Worm (Caenorhabditis elegans): ENCODE data around the gene srx-110.

The srx-110 gene

DNA sequence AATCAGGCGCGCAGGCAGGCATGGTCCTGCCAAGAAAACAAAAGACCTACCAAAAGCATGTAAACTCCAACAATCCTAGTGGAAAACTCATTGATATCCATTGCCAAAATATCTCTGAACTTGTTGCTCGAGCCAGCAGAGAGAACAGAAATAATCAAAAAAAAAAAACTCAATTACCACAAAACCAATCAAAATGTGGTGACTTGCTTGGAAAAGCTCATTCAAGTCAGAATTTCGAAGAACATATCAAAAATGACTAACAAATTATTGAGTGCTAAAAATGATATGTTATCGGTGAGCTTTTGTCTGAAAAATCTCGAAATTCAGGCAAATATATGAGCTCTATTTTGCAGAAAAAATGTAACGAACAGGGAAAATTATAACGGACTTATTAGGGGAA, 8.1 kb upstream of the srx-110 start, which contains the start of gene srx-105:
TSS of gene srx-105 (minus strand) at position 101 of the 400 bp plus-strand sequence.
- TF ChIP-seq ceh-19 (GFP tag; optimal IDR thresholded peaks at IDR 0.05), result no peak
- TF ChIP-seq pha-2 (tag; optimal IDR thresholded peaks at IDR 0.05), result no peak
- no peak for TF ChIP-seq fkh-6 (tag; optimal IDR thresholded peaks at IDR 0.05)
- no peak for TF ChIP-seq ceh-45 (GFP tag; IDR thresholded peaks at IDR 0.05)
- TF ChIP-seq tbx-2 (tag; optimal IDR thresholded peaks at IDR 0.05), result no peak
- TF ChIP-seq nfya-1 (tag; optimal IDR thresholded peaks at IDR 0.05), result no peak
- TF ChIP-seq ceh-30 (tag; optimal IDR thresholded peaks at IDR 0.05), result no peak
- TF ChIP-seq hlh-13 (GFP tag; optimal IDR thresholded peaks at IDR 0.05), result no peak
- TF ChIP-seq C38D4.7 (GFP tag; optimal IDR thresholded peaks at IDR 0.05), result no peak
- TF ChIP-seq K02D7.2 (tag; optimal IDR thresholded peaks at IDR 0.05), result no peak
- TF ChIP-seq dve-1 (tag; optimal IDR thresholded peaks at IDR 0.05), result no peak

DNA sequence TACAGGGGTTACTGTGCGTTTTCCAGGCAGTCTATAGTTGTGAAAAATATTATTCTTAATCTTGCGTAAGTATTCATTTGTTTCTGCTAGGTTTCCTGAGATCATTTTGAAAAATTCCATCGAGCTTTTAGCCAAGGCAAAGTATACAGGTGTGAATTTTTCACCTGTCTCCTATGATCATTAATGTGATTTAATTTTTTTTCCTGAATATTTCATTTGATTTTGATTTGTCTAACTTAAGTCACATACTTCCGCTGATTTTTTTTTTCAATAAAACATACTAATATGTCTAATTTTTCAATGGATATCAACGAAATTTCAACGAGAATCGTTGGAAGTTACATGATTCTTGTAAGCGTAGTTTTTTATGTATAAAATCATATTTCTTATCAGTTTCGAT, 4.0 kb upstream of the srx-110 start, which contains the start of gene srx-108:
TSS of gene srx-108 (plus strand) at position 301 of the 400 bp plus-strand sequence.
- no peak for TF ChIP-seq ama-1 (optimal IDR thresholded peaks at IDR 0.05)
- TF ChIP-seq hlh-15 (tag; optimal IDR thresholded peaks at IDR 0.05), result no peak
- no peak for TF ChIP-seq unc-55 (GFP tag; optimal IDR thresholded peaks at IDR 0.05)
- TF ChIP-seq ceh-48 (tag; optimal IDR thresholded peaks at IDR 0.05), result no peak
- TF ChIP-seq C08G9.2 (tag; optimal IDR thresholded peaks at IDR 0.05), result no peak
- no peak for TF ChIP-seq unc-42 (tag; optimal IDR thresholded peaks at IDR 0.05)
- TF ChIP-seq nfya-1 (tag; optimal IDR thresholded peaks at IDR 0.05), result no peak
- no peak for TF ChIP-seq K09A11.1 (tag; optimal IDR thresholded peaks at IDR 0.05; ENCODE audit: insufficient read depth)
- TF ChIP-seq nhr-232 (tag; optimal IDR thresholded peaks at IDR 0.05), result no peak
- TF ChIP-seq che-1 (tag; optimal IDR thresholded peaks at IDR 0.05), result no peak
- no peak for TF ChIP-seq elt-4 (tag; optimal IDR thresholded peaks at IDR 0.05)
- no peak for TF ChIP-seq dmd-4 (tag; optimal IDR thresholded peaks at IDR 0.05; ENCODE audit: borderline replicate concordance)
- TF ChIP-seq ceh-30 (tag; optimal IDR thresholded peaks at IDR 0.05), result no peak
- no peak for TF ChIP-seq sox-4 (tag; optimal IDR thresholded peaks at IDR 0.05)
- TF ChIP-seq ceh-24 (tag; optimal IDR thresholded peaks at IDR 0.05), result no peak
- TF ChIP-seq ets-4 (tag; optimal IDR thresholded peaks at IDR 0.05), result no peak
- TF ChIP-seq Y22D7AL.16 (tag; optimal IDR thresholded peaks at IDR 0.05), result no peak
- no peak for TF ChIP-seq fax-1 (tag; optimal IDR thresholded peaks at IDR 0.05)
- no peak for TF ChIP-seq pat-9 (tag; optimal IDR thresholded peaks at IDR 0.05)
- no peak for TF ChIP-seq lim-6 (tag; optimal IDR thresholded peaks at IDR 0.05)

DNA sequence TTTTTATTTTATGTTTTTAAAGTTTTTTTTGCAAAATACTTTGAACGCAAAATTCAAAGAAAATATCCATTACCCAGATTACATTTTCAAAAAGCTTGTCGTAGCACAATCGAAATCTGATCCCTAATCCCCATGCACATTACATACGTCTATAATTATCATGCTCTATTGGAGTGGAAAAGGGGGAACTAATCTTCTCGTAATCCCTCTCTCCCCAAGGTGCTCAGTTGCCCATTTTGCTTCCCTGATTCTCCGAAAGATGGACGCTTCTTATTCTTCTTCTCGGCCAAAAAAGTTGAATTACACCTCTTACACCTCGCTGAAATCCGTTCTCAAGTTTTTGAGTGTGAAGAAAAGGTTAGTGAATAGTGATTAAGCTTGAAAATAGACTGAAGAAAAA, 1.7 kb downstream of the srx-110 start, which contains the start of gene fbxc-53:
TSS of gene fbxc-53 (plus strand) at position 245 of the 400 bp plus-strand sequence.
- no peak for TF ChIP-seq fax-1 (tag; optimal IDR thresholded peaks at IDR 0.05)
- TF ChIP-seq unc-86 (tag; optimal IDR thresholded peaks at IDR 0.05), result no peak
- TF ChIP-seq unc-55 (GFP tag; optimal IDR thresholded peaks at IDR 0.05), result no peak
- TF ChIP-seq lim-6 (tag; optimal IDR thresholded peaks at IDR 0.05), result no peak
- no peak for TF ChIP-seq ttx-3 (tag; optimal IDR thresholded peaks at IDR 0.05)
- no peak for TF ChIP-seq pha-2 (tag; optimal IDR thresholded peaks at IDR 0.05)

DNA sequence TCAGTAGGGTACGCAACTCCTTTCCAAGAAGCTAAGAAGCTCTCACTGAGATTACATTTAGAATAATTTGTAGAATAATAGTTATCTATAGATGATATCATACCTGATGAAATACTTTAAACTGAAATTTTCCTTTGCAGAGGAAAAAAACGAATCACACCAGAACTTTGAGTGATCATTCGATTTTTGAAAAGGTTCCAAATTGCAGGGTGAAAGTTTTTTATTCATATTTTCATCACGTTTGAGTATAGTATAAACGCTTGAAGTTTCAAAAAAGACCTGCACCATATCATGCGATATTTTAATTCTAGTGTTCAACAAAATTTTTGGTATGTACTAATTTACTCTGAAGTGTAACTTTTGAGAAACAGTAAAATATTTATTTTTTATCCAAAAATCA, 5.2 kb downstream of the srx-110 start, which contains the start of gene srh-100:
TSS of gene srh-100 (minus strand) at position 101 of the 400 bp plus-strand sequence.
- TF ChIP-seq ceh-22 (tag; optimal IDR thresholded peaks at IDR 0.05) (no peak), sox-4 (tag; optimal IDR thresholded peaks at IDR 0.05) (no peak), K09A11.1 (tag; optimal IDR thresholded peaks at IDR 0.05; ENCODE audit: insufficient read depth) (no peak)

DNA sequence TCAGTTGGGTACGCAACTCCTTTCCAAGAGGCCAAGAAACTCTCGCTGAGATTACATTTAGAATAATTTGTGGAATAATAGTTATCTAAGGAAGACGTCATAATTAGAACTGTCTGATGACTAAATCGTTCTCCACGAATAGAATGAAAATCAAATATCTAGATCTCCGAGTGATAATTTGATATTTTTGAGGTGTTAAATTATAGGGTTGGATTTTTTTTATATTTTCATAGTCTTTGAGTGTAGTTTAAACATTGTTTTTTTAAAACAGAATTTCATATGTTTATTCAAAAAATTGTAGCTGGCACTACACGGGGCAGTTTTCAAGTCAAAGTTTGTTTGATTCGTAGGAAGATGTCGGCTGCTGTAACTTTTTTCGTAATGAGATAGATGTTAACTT, 7.1 kb downstream of the srx-110 start, which contains the start of gene srh-99:
TSS of gene srh-99 (minus strand) at position 101 of the 400 bp plus-strand sequence.
- TF ChIP-seq hlh-8 (tag; optimal IDR thresholded peaks at IDR 0.05), result no peak
- TF ChIP-seq dve-1 (tag; optimal IDR thresholded peaks at IDR 0.05), result no peak
- TF ChIP-seq pha-2 (tag; optimal IDR thresholded peaks at IDR 0.05), result no peak
